Worm (Caenorhabditis elegans) whole organism, L3 larva: ENCODE results near the gene F02H6.2.

ENCODE experiments used
- ZK546.5 ChIP-seq: sonication (generic microtip); optimal IDR thresholded peaks from 2 replicates; lab custom pipeline; 2017; ENCODE audit warnings: missing biosample characterization, missing genetic modification characterization
- aly-2 ChIP-seq: fragments of 150-350 bp; optimal IDR thresholded peaks from 2 replicates; lab custom pipeline; 2014; ENCODE audit warnings: missing biosample characterization, missing genetic modification characterization
- ama-1 ChIP-seq: fragments of 150-350 bp; optimal IDR thresholded peaks from 2 replicates; lab custom pipeline; 2018
- ceh-28 ChIP-seq: fragments of 150-350 bp; optimal IDR thresholded peaks from 2 replicates; lab custom pipeline; 2014; ENCODE audit warnings: missing biosample characterization, missing genetic modification reagents, missing genetic modification characterization
- ceh-9 ChIP-seq: sonication (generic microtip); optimal IDR thresholded peaks from 2 replicates; lab custom pipeline; 2018; ENCODE audit warnings: missing biosample characterization, missing genetic modification characterization
- egl-27 ChIP-seq: sonication (generic microtip); optimal IDR thresholded peaks from 4 replicates; lab custom pipeline; 2017; ENCODE audit warnings: missing biosample characterization, missing genetic modification reagents, missing genetic modification characterization
- egl-5 ChIP-seq: fragments of 150-350 bp; optimal IDR thresholded peaks from 2 replicates; lab custom pipeline; 2017; ENCODE audit warnings: missing biosample characterization, missing genetic modification reagents, missing genetic modification characterization, inconsistent platforms
- elt-1 ChIP-seq: fragments of 150-350 bp; optimal IDR thresholded peaks from 2 replicates; lab custom pipeline; 2014; ENCODE audit warnings: missing biosample characterization, missing genetic modification characterization
- fkh-10 ChIP-seq: sonication (generic microtip); optimal IDR thresholded peaks from 2 replicates; lab custom pipeline; 2017; ENCODE audit warnings: missing biosample characterization, missing genetic modification reagents, missing genetic modification characterization
- jun-1 ChIP-seq: fragments of 150-350 bp; optimal IDR thresholded peaks from 2 replicates; lab custom pipeline; 2014; ENCODE audit warnings: missing biosample characterization, missing genetic modification reagents, missing genetic modification characterization
- lin-15B ChIP-seq: fragments of 150-350 bp; optimal IDR thresholded peaks from 2 replicates; lab custom pipeline; 2014; ENCODE audit warnings: missing biosample characterization, missing genetic modification characterization
- lsy-12 ChIP-seq: sonication (generic microtip); optimal IDR thresholded peaks from 2 replicates; lab custom pipeline; 2016; ENCODE audit warnings: mild to moderate bottlenecking, missing genetic modification characterization, missing compliant biosample characterization
- mml-1 ChIP-seq: fragments of 150-350 bp; sonication (generic microtip); optimal IDR thresholded peaks from 3 replicates; lab custom pipeline; 2014; ENCODE audit warnings: missing biosample characterization, missing genetic modification characterization
- nfya-1 ChIP-seq: sonication (generic microtip); optimal IDR thresholded peaks from 2 replicates; lab custom pipeline; 2017; ENCODE audit warnings: missing genetic modification characterization, mild to moderate bottlenecking, missing compliant biosample characterization, antibody characterized with exemption, moderate library complexity; ENCODE audit not compliant: insufficient read depth
- nhr-11 ChIP-seq: fragments of 150-350 bp; optimal IDR thresholded peaks from 2 replicates; lab custom pipeline; 2014; ENCODE audit warnings: missing biosample characterization, missing genetic modification characterization
- nhr-12 ChIP-seq: fragments of 150-350 bp; optimal IDR thresholded peaks from 2 replicates; lab custom pipeline; 2014; ENCODE audit warnings: missing biosample characterization, missing genetic modification characterization
- nhr-23 ChIP-seq: fragments of 150-350 bp; optimal IDR thresholded peaks from 2 replicates; lab custom pipeline; 2014; ENCODE audit warnings: missing biosample characterization, missing genetic modification reagents, missing genetic modification characterization
- nhr-43 ChIP-seq: sonication (generic microtip); optimal IDR thresholded peaks from 2 replicates; lab custom pipeline; 2016; ENCODE audit warnings: mild to moderate bottlenecking, missing genetic modification characterization, missing compliant biosample characterization; ENCODE audit not compliant: poor library complexity, severe bottlenecking
- nhr-67 ChIP-seq: fragments of 150-350 bp; optimal IDR thresholded peaks from 2 replicates; lab custom pipeline; 2014; ENCODE audit warnings: missing biosample characterization, missing genetic modification characterization
- nhr-76 ChIP-seq: fragments of 150-350 bp; sonication (generic microtip); optimal IDR thresholded peaks from 5 replicates; lab custom pipeline; 2014; ENCODE audit warnings: missing biosample characterization, missing genetic modification characterization
- nhr-77 ChIP-seq: fragments of 150-350 bp; optimal IDR thresholded peaks from 2 replicates; lab custom pipeline; 2014; ENCODE audit warnings: missing biosample characterization, missing genetic modification characterization
- pha-4 ChIP-seq: fragments of 150-350 bp; optimal IDR thresholded peaks from 2 replicates; lab custom pipeline; 2014; ENCODE audit warnings: missing biosample characterization, missing genetic modification reagents, missing genetic modification characterization
- pqm-1 ChIP-seq: fragments of 150-350 bp; optimal IDR thresholded peaks from 2 replicates; lab custom pipeline; 2017; ENCODE audit warnings: missing biosample characterization, missing genetic modification characterization, inconsistent platforms
- snpc-4 ChIP-seq: fragments of 150-350 bp; optimal IDR thresholded peaks from 2 replicates; lab custom pipeline; 2014; ENCODE audit warnings: missing biosample characterization, missing genetic modification characterization
- tbx-2 ChIP-seq: sonication (generic microtip); optimal IDR thresholded peaks from 2 replicates; lab custom pipeline; 2016; ENCODE audit warnings: mild to moderate bottlenecking, missing genetic modification characterization, missing compliant biosample characterization
- unc-39 ChIP-seq: sonication (generic microtip); optimal IDR thresholded peaks from 4 replicates; lab custom pipeline; 2017; ENCODE audit warnings: missing biosample characterization, missing genetic modification characterization
- unc-62 ChIP-seq: fragments of 150-350 bp; sonication (generic microtip); optimal IDR thresholded peaks from 4 replicates; lab custom pipeline; 2014; ENCODE audit warnings: missing biosample characterization, missing genetic modification reagents, missing genetic modification characterization
- zag-1 ChIP-seq: fragments of 150-350 bp; optimal IDR thresholded peaks from 2 replicates; lab custom pipeline; 2014; ENCODE audit warnings: missing biosample characterization, missing genetic modification characterization
- ztf-11 ChIP-seq: fragments of 150-350 bp; optimal IDR thresholded peaks from 2 replicates; lab custom pipeline; 2014; ENCODE audit warnings: missing biosample characterization, missing genetic modification characterization
- ztf-4 ChIP-seq: fragments of 150-350 bp; optimal IDR thresholded peaks from 2 replicates; lab custom pipeline; 2014; ENCODE audit warnings: missing biosample characterization, missing genetic modification characterization

Gene F02H6.2

ce11 chrIV:14238976-14239375, 42.7 kb downstream of the F02H6.2 start, which contains the start of gene Y64G10A.1:
Y64G10A.1 (minus strand) TSS chrIV:14239076.
- TF ChIP-seq ZK546.5: no peak
- TF ChIP-seq ztf-4 (tag; lab: Kevin White, UChicago): no peak
- TF ChIP-seq ama-1 (lab: Kevin White, UChicago): no peak
- TF ChIP-seq nhr-77 (tag; lab: Kevin White, UChicago): no peak
- TF ChIP-seq ceh-28: no peak
- no peak for TF ChIP-seq nhr-43
- no peak for TF ChIP-seq lsy-12
- TF ChIP-seq jun-1 (tag; lab: Kevin White, UChicago): no peak
- no peak for TF ChIP-seq nhr-12 (tag; lab: Kevin White, UChicago)
- TF ChIP-seq fkh-10 (GFP tag; lab: Kevin White, UChicago): no peak
- TF ChIP-seq tbx-2: no peak
- no peak for TF ChIP-seq elt-1 (tag; lab: Kevin White, UChicago)
- TF ChIP-seq pha-4: no peak
- TF ChIP-seq mml-1: no peak
- no peak for TF ChIP-seq pqm-1 (tag; lab: Kevin White, UChicago)
- TF ChIP-seq egl-27 (tag; lab: Kevin White, UChicago): no peak
- TF ChIP-seq ceh-9: no peak
- no peak for TF ChIP-seq snpc-4 (tag; lab: Kevin White, UChicago)
- no peak for TF ChIP-seq aly-2 (tag; lab: Kevin White, UChicago)
- TF ChIP-seq nfya-1: no peak
- TF ChIP-seq, all 47 proteins: peak for 0

ce11 chrIV:14241382-14242122, 45.3 kb downstream of the F02H6.2 start, which contains the start of gene Y64G10A.10:
Y64G10A.10 (minus strand) TSS chrIV:14241432.
- TF ChIP-seq nhr-76: no peak
- no peak for TF ChIP-seq ztf-4 (tag; lab: Kevin White, UChicago)
- TF ChIP-seq pqm-1 (tag; lab: Kevin White, UChicago): no peak
- no peak for TF ChIP-seq ZK546.5
- no peak for TF ChIP-seq zag-1 (tag; lab: Kevin White, UChicago)
- no peak for TF ChIP-seq jun-1 (tag; lab: Kevin White, UChicago)
- TF ChIP-seq egl-5 (tag; lab: Kevin White, UChicago): no peak
- TF ChIP-seq unc-62 (GFP tag; lab: Kevin White, UChicago): no peak
- TF ChIP-seq nhr-23 (tag; lab: Kevin White, UChicago): no peak
- no peak for TF ChIP-seq lin-15B (tag; lab: Kevin White, UChicago)
- TF ChIP-seq mml-1: no peak
- no peak for TF ChIP-seq snpc-4 (tag; lab: Kevin White, UChicago)
- no peak for TF ChIP-seq nhr-11 (tag; lab: Kevin White, UChicago)
- TF ChIP-seq nhr-67: no peak
- TF ChIP-seq unc-39 (tag; lab: Kevin White, UChicago): no peak
- TF ChIP-seq ztf-11 (tag; lab: Kevin White, UChicago): no peak

ce11 chrIV:14244357-14244756, 48.1 kb downstream of the F02H6.2 start, which contains the start of gene Y64G10A.2:
Y64G10A.2 (minus strand) TSS chrIV:14244457.
- no peak for TF ChIP-seq unc-62 (GFP tag; lab: Kevin White, UChicago)
- no peak for TF ChIP-seq nfya-1
- TF ChIP-seq nhr-23 (tag; lab: Kevin White, UChicago): no peak
